Fruit fly (Drosophila melanogaster) whole organism, embryonic: ENCODE results near the gene CG14082.
A peak's percentile ranks its signal among the peaks of the same experiment; 100 is the strongest.

Source experiments
- B-H1 ChIP-seq: fragments of 200-800 bp; sonication (Bioruptor generic); IDR thresholded peaks from 3 replicates; pipeline ENCODE4 v1.3.6; 2022; ENCODE audit warnings: missing biosample characterization, missing genetic modification characterization
- C15 ChIP-seq: fragments of 200-800 bp; sonication (Bioruptor generic); IDR thresholded peaks from 3 replicates; pipeline ENCODE4 v1.3.6; 2022; ENCODE audit warnings: missing biosample characterization, missing genetic modification characterization
- CG10209 ChIP-seq: fragments of 200-800 bp; sonication (Bioruptor generic); optimal IDR thresholded peaks from 3 replicates; lab custom pipeline; 2017; ENCODE audit warnings: missing biosample characterization, mild to moderate bottlenecking, missing genetic modification characterization, missing genetic modification reagents
- CG10543 ChIP-seq: fragments of 200-800 bp; sonication (Bioruptor generic); optimal IDR thresholded peaks from 3 replicates; lab custom pipeline; 2017; ENCODE audit warnings: missing biosample characterization, mild to moderate bottlenecking, missing genetic modification characterization, moderate library complexity
- CG11093 ChIP-seq: fragments of 200-800 bp; sonication (Bioruptor generic); IDR thresholded peaks from 3 replicates; pipeline ENCODE4 v1.3.6; 2022; ENCODE audit warnings: missing biosample characterization, missing genetic modification characterization
- CG11247 ChIP-seq: fragments of 200-800 bp; sonication (Bioruptor generic); IDR thresholded peaks from 2 replicates; pipeline ENCODE4 v1.3.6; 2022; ENCODE audit warnings: missing biosample characterization, missing genetic modification characterization
- CG12769 ChIP-seq: fragments of 200-800 bp; sonication (Bioruptor generic); optimal IDR thresholded peaks from 2 replicates; lab custom pipeline; 2019; ENCODE audit warnings: missing biosample characterization, mild to moderate bottlenecking, missing genetic modification characterization, moderate library complexity
- CG14441 ChIP-seq: fragments of 200-800 bp; sonication (Bioruptor generic); IDR thresholded peaks from 2 replicates; pipeline ENCODE4 v1.3.6; 2022; ENCODE audit warnings: missing biosample characterization, missing genetic modification characterization
- CG14965 ChIP-seq: fragments of 200-800 bp; sonication (Bioruptor generic); optimal IDR thresholded peaks from 2 replicates; lab custom pipeline; 2016; ENCODE audit warnings: missing biosample characterization, missing genetic modification characterization, borderline replicate concordance
- CG15011 ChIP-seq: fragments of 200-800 bp; sonication (Bioruptor generic); optimal IDR thresholded peaks from 3 replicates; lab custom pipeline; 2018; ENCODE audit warnings: missing biosample characterization, mild to moderate bottlenecking, missing genetic modification characterization
- CG15479 ChIP-seq: fragments of 200-800 bp; sonication (Bioruptor generic); optimal IDR thresholded peaks from 3 replicates; lab custom pipeline; 2019; ENCODE audit warnings: missing biosample characterization, mild to moderate bottlenecking, missing genetic modification characterization, moderate library complexity
- CG15601 ChIP-seq: fragments of 200-800 bp; sonication (Bioruptor generic); optimal IDR thresholded peaks from 3 replicates; lab custom pipeline; 2019; ENCODE audit warnings: missing biosample characterization, mild to moderate bottlenecking, missing genetic modification characterization, moderate library complexity
- CG1602 ChIP-seq: fragments of 200-800 bp; sonication (Bioruptor generic); optimal IDR thresholded peaks from 3 replicates; lab custom pipeline; 2016; ENCODE audit warnings: missing biosample characterization, missing genetic modification characterization
- CG17186 ChIP-seq: fragments of 200-800 bp; sonication (Bioruptor generic); optimal IDR thresholded peaks from 3 replicates; lab custom pipeline; 2017; ENCODE audit warnings: missing biosample characterization, missing genetic modification reagents, missing genetic modification characterization
- CG3407 ChIP-seq: fragments of 200-800 bp; sonication (Bioruptor generic); optimal IDR thresholded peaks from 2 replicates; lab custom pipeline; 2018; ENCODE audit warnings: missing biosample characterization, mild to moderate bottlenecking, missing genetic modification characterization
- CG6791 ChIP-seq: fragments of 200-800 bp; sonication (Bioruptor generic); IDR thresholded peaks from 3 replicates; pipeline ENCODE4 v1.3.6; 2022; ENCODE audit warnings: missing biosample characterization, missing genetic modification characterization; ENCODE audit not compliant: partially characterized antibody
- CG7987 ChIP-seq: fragments of 200-800 bp; sonication (Bioruptor generic); optimal IDR thresholded peaks from 2 replicates; lab custom pipeline; 2018; ENCODE audit warnings: missing biosample characterization, mild to moderate bottlenecking, missing genetic modification characterization, moderate library complexity
- CG9215 ChIP-seq: fragments of 200-800 bp; sonication (Bioruptor generic); IDR thresholded peaks from 2 replicates; pipeline ENCODE4 v1.3.6; 2022; ENCODE audit warnings: missing biosample characterization, missing genetic modification characterization
- CrebB ChIP-seq: fragments of 200-800 bp; sonication (Bioruptor generic); optimal IDR thresholded peaks from 3 replicates; lab custom pipeline; 2018; ENCODE audit warnings: missing biosample characterization, mild to moderate bottlenecking, missing genetic modification characterization
- D19B ChIP-seq: fragments of 200-800 bp; sonication (Bioruptor generic); optimal IDR thresholded peaks from 2 replicates; lab custom pipeline; 2017; ENCODE audit warnings: missing biosample characterization, mild to moderate bottlenecking, missing genetic modification characterization
- Elba2 ChIP-seq: fragments of 200-800 bp; sonication (Bioruptor generic); optimal IDR thresholded peaks from 3 replicates; lab custom pipeline; 2016; ENCODE audit warnings: missing biosample characterization, missing genetic modification characterization
- Fer3 ChIP-seq: fragments of 200-800 bp; sonication (Bioruptor generic); optimal IDR thresholded peaks from 2 replicates; lab custom pipeline; 2018; ENCODE audit warnings: missing biosample characterization, mild to moderate bottlenecking, missing genetic modification characterization, moderate library complexity
- Hr78 ChIP-seq, 2 experiments: fragments of 200-800 bp in 1 of 2; fragments of >200 bp in 1 of 2; sonication (Bioruptor generic) in 1 of 2; optimal IDR thresholded peaks; 2 replicates each; lab custom pipeline; 2017 to 2019; ENCODE audit warnings: missing biosample characterization in 2 of 2, missing genetic modification characterization in 2 of 2, mild to moderate bottlenecking in 1 of 2, moderate library complexity in 1 of 2
- Med ChIP-seq: fragments of 200-800 bp; sonication (Bioruptor generic); peaks from one replicate; lab custom pipeline; 2016; ENCODE audit warnings: missing biosample characterization, missing genetic modification characterization, mild to moderate bottlenecking, inconsistent platforms, moderate library complexity
- Meics ChIP-seq: fragments of 200-800 bp; sonication (Bioruptor generic); optimal IDR thresholded peaks from 2 replicates; lab custom pipeline; 2017; ENCODE audit warnings: missing biosample characterization, mild to moderate bottlenecking, missing genetic modification characterization
- Mes4 ChIP-seq: fragments of 200-800 bp; sonication (Bioruptor generic); optimal IDR thresholded peaks from 2 replicates; lab custom pipeline; 2016; ENCODE audit warnings: missing biosample characterization, missing genetic modification characterization
- NK7.1 ChIP-seq: fragments of 200-800 bp; sonication (Bioruptor generic); optimal IDR thresholded peaks from 3 replicates; lab custom pipeline; 2016; ENCODE audit warnings: missing biosample characterization, missing genetic modification characterization
- Nf-YA ChIP-seq: fragments of 200-800 bp; sonication (Bioruptor generic); IDR thresholded peaks from 2 replicates; pipeline ENCODE4 v1.3.6; 2022; ENCODE audit warnings: missing biosample characterization, missing genetic modification characterization
- Sox102F ChIP-seq: fragments of 200-800 bp; sonication (Bioruptor generic); optimal IDR thresholded peaks from 2 replicates; lab custom pipeline; 2018; ENCODE audit warnings: missing biosample characterization, mild to moderate bottlenecking, missing genetic modification characterization, moderate library complexity
- Ssrp ChIP-seq: fragments of 200-800 bp; sonication (Bioruptor generic); optimal IDR thresholded peaks from 2 replicates; lab custom pipeline; 2018; ENCODE audit warnings: missing biosample characterization, mild to moderate bottlenecking, missing genetic modification characterization, moderate library complexity
- chinmo ChIP-seq: fragments of 200-800 bp; sonication (Bioruptor generic); IDR thresholded peaks from 4 replicates; pipeline ENCODE4 v1.3.6; 2022; ENCODE audit warnings: missing biosample characterization, missing genetic modification characterization; ENCODE audit not compliant: partially characterized antibody
- chm ChIP-seq: fragments of 200-800 bp; sonication (Bioruptor generic); IDR thresholded peaks from 2 replicates; pipeline ENCODE4 v1.3.6; 2022; ENCODE audit warnings: missing biosample characterization, missing genetic modification characterization
- dmrt11E ChIP-seq: fragments of 200-800 bp; sonication (Bioruptor generic); optimal IDR thresholded peaks from 3 replicates; lab custom pipeline; 2018; ENCODE audit warnings: missing biosample characterization, mild to moderate bottlenecking, missing genetic modification characterization, moderate library complexity
- dysf ChIP-seq: fragments of 200-800 bp; sonication (Bioruptor generic); IDR thresholded peaks from 3 replicates; pipeline ENCODE4 v1.3.6; 2022; ENCODE audit warnings: missing biosample characterization, missing genetic modification characterization
- fd102C ChIP-seq: fragments of 200-800 bp; sonication (Bioruptor generic); optimal IDR thresholded peaks from 2 replicates; lab custom pipeline; 2018; ENCODE audit warnings: missing biosample characterization, mild to moderate bottlenecking, missing genetic modification characterization, moderate library complexity
- fu2 ChIP-seq: fragments of 200-800 bp; sonication (Bioruptor generic); optimal IDR thresholded peaks from 2 replicates; lab custom pipeline; 2016; ENCODE audit warnings: missing biosample characterization, missing genetic modification characterization
- gcm ChIP-seq: fragments of 200-800 bp; sonication (Bioruptor generic); optimal IDR thresholded peaks from 2 replicates; lab custom pipeline; 2019; ENCODE audit warnings: missing biosample characterization, mild to moderate bottlenecking, missing genetic modification characterization, moderate library complexity
- gfzf ChIP-seq: fragments of 200-800 bp; sonication (Bioruptor generic); optimal IDR thresholded peaks from 2 replicates; lab custom pipeline; 2016; ENCODE audit warnings: missing biosample characterization, mild to moderate bottlenecking, missing genetic modification characterization, moderate library complexity
- gsb ChIP-seq: fragments of 200-800 bp; sonication (Bioruptor generic); IDR thresholded peaks from 2 replicates; pipeline ENCODE4 v1.3.6; 2022; ENCODE audit warnings: missing biosample characterization, missing genetic modification characterization
- hth ChIP-seq: fragments of >200 bp; optimal IDR thresholded peaks from 2 replicates; lab custom pipeline; 2017; ENCODE audit warnings: inconsistent platforms
- ind ChIP-seq: fragments of 200-800 bp; sonication (Bioruptor generic); optimal IDR thresholded peaks from 3 replicates; lab custom pipeline; 2016; ENCODE audit warnings: missing biosample characterization, missing genetic modification characterization
- jigr1 ChIP-seq: fragments of 200-800 bp; sonication (Bioruptor generic); IDR thresholded peaks from 3 replicates; pipeline ENCODE4 v1.3.6; 2022; ENCODE audit warnings: missing biosample characterization, missing genetic modification characterization
- lmd ChIP-seq: fragments of 200-800 bp; sonication (Bioruptor generic); IDR thresholded peaks from 2 replicates; pipeline ENCODE4 v1.3.6; 2022; ENCODE audit warnings: missing biosample characterization, missing genetic modification characterization
- org-1 ChIP-seq: fragments of 200-800 bp; sonication (Bioruptor generic); optimal IDR thresholded peaks from 2 replicates; lab custom pipeline; 2017; ENCODE audit warnings: missing biosample characterization, missing genetic modification characterization
- pfk ChIP-seq: fragments of 200-800 bp; sonication (Bioruptor generic); optimal IDR thresholded peaks from 2 replicates; lab custom pipeline; 2018; ENCODE audit warnings: missing biosample characterization, mild to moderate bottlenecking, missing genetic modification characterization, moderate library complexity
- pnt ChIP-seq: fragments of 200-800 bp; sonication (Bioruptor generic); optimal IDR thresholded peaks from 3 replicates; lab custom pipeline; 2016; ENCODE audit warnings: missing biosample characterization, missing genetic modification characterization
- rib ChIP-seq: fragments of 200-800 bp; sonication (Bioruptor generic); IDR thresholded peaks from 2 replicates; pipeline ENCODE4 v1.3.6; 2022; ENCODE audit warnings: missing biosample characterization, missing genetic modification characterization
- seq ChIP-seq: fragments of 200-800 bp; sonication (Bioruptor generic); IDR thresholded peaks from 2 replicates; pipeline ENCODE4 v1.3.6; 2022; ENCODE audit warnings: missing biosample characterization, missing genetic modification characterization
- stwl ChIP-seq: fragments of 200-800 bp; sonication (Bioruptor generic); optimal IDR thresholded peaks from 3 replicates; lab custom pipeline; 2018; ENCODE audit warnings: missing biosample characterization, mild to moderate bottlenecking, missing genetic modification characterization, moderate library complexity
- tna ChIP-seq: fragments of 200-800 bp; sonication (Bioruptor generic); IDR thresholded peaks from 2 replicates; pipeline ENCODE4 v1.3.6; 2022; ENCODE audit warnings: missing biosample characterization, missing genetic modification characterization; ENCODE audit not compliant: partially characterized antibody
- unc-4 ChIP-seq: fragments of 200-800 bp; sonication (Bioruptor generic); IDR thresholded peaks from 2 replicates; pipeline ENCODE4 v1.3.6; 2022; ENCODE audit warnings: missing biosample characterization, missing genetic modification characterization; ENCODE audit not compliant: partially characterized antibody

Gene CG14082

DNA sequence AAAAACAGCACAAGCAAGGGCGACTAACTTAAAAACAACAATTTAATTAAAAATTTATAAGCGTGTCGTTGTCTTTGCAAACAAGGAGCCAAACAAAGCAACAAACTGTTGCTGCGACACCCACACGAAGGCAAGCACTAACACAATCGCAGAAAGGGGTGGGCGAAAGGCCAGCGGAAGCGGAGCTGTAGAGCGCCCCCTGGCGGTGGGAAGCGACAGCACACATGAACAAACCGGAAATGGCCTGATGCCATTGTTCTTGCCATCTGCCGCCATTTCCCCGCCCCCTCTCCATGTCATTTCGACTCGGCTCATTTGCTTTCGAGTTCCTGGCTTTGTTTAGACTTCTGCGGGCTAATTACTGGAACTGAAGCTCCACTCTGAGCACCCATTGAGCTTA, 6.2 kb downstream of the CG14082 start (continued):
- TF ChIP-seq stwl (no peak), Nf-YA (GFP tag; lab: Robert Waterston, UW) (no peak), rib (GFP tag; lab: Robert Waterston, UW) (no peak), Med (no peak), CG12769 (no peak), gfzf (GFP tag; lab: Kevin White, UChicago) (no peak), ind (GFP tag; lab: Kevin White, UChicago) (no peak), Meics (peak; percentile 43), CG10543 (peak; percentile 45), CG15601 (tag; lab: Kevin White, UChicago) (no peak), CG1602 (GFP tag; lab: Kevin White, UChicago) (no peak), CG3407 (no peak), chinmo (GFP tag; lab: Robert Waterston, UW) (no peak), CG9215 (GFP tag; lab: Robert Waterston, UW) (no peak), gcm (no peak), Hr78 (GFP tag; optimal IDR thresholded peaks at IDR 0.05; lab: Kevin White, UChicago) (no peak), dmrt11E (tag; lab: Kevin White, UChicago) (no peak), seq (0 out of 2 replicates have a peak, but pooled peaks have one; percentile 32), chm (GFP tag; lab: Robert Waterston, UW) (peak; percentile 66), CG14441 (peak; percentile 32; the same call in 1 of the 2 replicates), CG11247 (GFP tag; lab: Robert Waterston, UW) (peak; percentile 45; the same call in 1 of the 2 replicates), hth (no peak), NK7.1 (GFP tag; lab: Kevin White, UChicago) (no peak), B-H1 (no peak), CG6791 (GFP tag; lab: Robert Waterston, UW) (no peak), CG11093 (GFP tag; lab: Robert Waterston, UW) (no peak), lmd (GFP tag; lab: Robert Waterston, UW) (no peak), pnt (GFP tag; lab: Kevin White, UChicago) (no peak), org-1 (no peak), CG15011 (GFP tag; lab: Kevin White, UChicago) (no peak), D19B (GFP tag; lab: Kevin White, UChicago) (no peak), fd102C (GFP tag; lab: Kevin White, UChicago) (no peak), pfk (GFP tag; lab: Kevin White, UChicago) (peak; percentile 31), dysf (GFP tag; lab: Robert Waterston, UW) (peak; percentile 50; the same call in 1 of the 3 replicates), gsb (GFP tag; lab: Robert Waterston, UW) (no peak), fu2 (GFP tag; lab: Kevin White, UChicago) (no peak), CG7987 (GFP tag; lab: Kevin White, UChicago) (peak; percentile 42), CrebB (tag; lab: Kevin White, UChicago) (no peak), tna (GFP tag; lab: Robert Waterston, UW) (no peak), C15 (GFP tag; lab: Robert Waterston, UW) (no peak), CG14965 (GFP tag; lab: Kevin White, UChicago) (peak; percentile 93), Elba2 (GFP tag; lab: Kevin White, UChicago) (no peak), jigr1 (GFP tag; lab: Robert Waterston, UW) (no peak), CG10209 (no peak), Mes4 (GFP tag; lab: Kevin White, UChicago) (no peak), Ssrp (tag; lab: Kevin White, UChicago) (no peak), Fer3 (tag; lab: Kevin White, UChicago) (peak; percentile 2), Sox102F (GFP tag; lab: Kevin White, UChicago) (no peak), CG17186 (GFP tag; lab: Kevin White, UChicago) (no peak), CG15479 (GFP tag; lab: Kevin White, UChicago) (no peak), unc-4 (GFP tag; lab: Robert Waterston, UW) (no peak)
